Worm (Caenorhabditis elegans) whole organism, midembryonic: ENCODE data around the gene clh-6.

ENCODE experiments used
- T22C8.4 ChIP-seq: fragments of 200-800 bp; sonication (Bioruptor generic); IDR thresholded peaks from 2 replicates; pipeline ENCODE4 v1.3.6; 2022; ENCODE audit warnings: missing genetic modification characterization, missing compliant biosample characterization
- cog-1 ChIP-seq: sonication (generic microtip); optimal IDR thresholded peaks from 2 replicates; lab custom pipeline; 2016; ENCODE audit warnings: missing genetic modification characterization, missing compliant biosample characterization
- flt-1 ChIP-seq: fragments of 200-800 bp; sonication (Bioruptor generic); IDR thresholded peaks from 2 replicates; pipeline ENCODE4 v1.3.6; 2022; ENCODE audit warnings: missing genetic modification characterization, missing compliant biosample characterization
- klf-2 ChIP-seq: fragments of 200-800 bp; sonication (Bioruptor generic); conservative IDR thresholded peaks from 2 replicates; pipeline ENCODE4 v1.3.6; 2022; ENCODE audit warnings: missing genetic modification reagents, missing genetic modification characterization, missing compliant biosample characterization
- med-1 ChIP-seq: sonication (generic microtip); optimal IDR thresholded peaks from 2 replicates; lab custom pipeline; 2017; ENCODE audit warnings: missing genetic modification characterization, mild to moderate bottlenecking, missing compliant biosample characterization, antibody characterized with exemption, missing genetic modification reagents; ENCODE audit not compliant: insufficient read depth
- ref-1 ChIP-seq: fragments of 200-800 bp; sonication (Bioruptor generic); conservative IDR thresholded peaks from 2 replicates; pipeline ENCODE4 v1.3.6; 2022; ENCODE audit warnings: missing genetic modification reagents, missing genetic modification characterization, missing compliant biosample characterization
- tab-1 ChIP-seq: fragments of 200-800 bp; sonication (Bioruptor generic); IDR thresholded peaks from 2 replicates; pipeline ENCODE4 v1.3.6; 2022; ENCODE audit warnings: missing genetic modification characterization, missing compliant biosample characterization
- ztf-23 ChIP-seq: fragments of 200-800 bp; sonication (Bioruptor generic); IDR thresholded peaks from 2 replicates; pipeline ENCODE4 v1.3.6; 2022; ENCODE audit warnings: missing genetic modification reagents, missing genetic modification characterization, missing compliant biosample characterization
- ztf-29 ChIP-seq: fragments of 200-800 bp; sonication (Bioruptor generic); IDR thresholded peaks from 2 replicates; pipeline ENCODE4 v1.3.6; 2022; ENCODE audit warnings: missing genetic modification reagents, missing genetic modification characterization, missing compliant biosample characterization

Gene clh-6

ce11 chrV:12063036-12063435 lies at the start of gene clh-6:
clh-6 (minus strand) TSS chrV:12063368.
- TF ChIP-seq T22C8.4 (GFP tag; lab: Robert Waterston, UW), result no peak
- no peak for TF ChIP-seq klf-2 (GFP tag; lab: Robert Waterston, UW)
- 0 out of 2 replicates have a peak, but pooled peaks have one; percentile 29 for TF ChIP-seq flt-1 (GFP tag; lab: Robert Waterston, UW)
- no peak for TF ChIP-seq med-1 (GFP tag; lab: Kevin White, UChicago)
- no peak for TF ChIP-seq ref-1 (GFP tag; lab: Robert Waterston, UW)
- 0 out of 2 replicates have a peak, but pooled peaks have one; percentile 31 for TF ChIP-seq ztf-23 (GFP tag; lab: Robert Waterston, UW)
- TF ChIP-seq ztf-29 (GFP tag; lab: Robert Waterston, UW), result no peak
- no peak for TF ChIP-seq tab-1
- no peak for TF ChIP-seq cog-1 (tag; lab: Kevin White, UChicago)

- TF ChIP-seq T22C8.4 (GFP tag; lab: Robert Waterston, UW) (no peak), flt-1 (GFP tag; lab: Robert Waterston, UW) (no peak), med-1 (GFP tag; lab: Kevin White, UChicago) (no peak), ztf-29 (GFP tag; lab: Robert Waterston, UW) (no peak), ztf-23 (GFP tag; lab: Robert Waterston, UW) (no peak), tab-1 (no peak), cog-1 (tag; lab: Kevin White, UChicago) (no peak), klf-2 (GFP tag; lab: Robert Waterston, UW) (no peak), ref-1 (GFP tag; lab: Robert Waterston, UW) (no peak)
Observed at ce11 chrV:12111452-12111851, 48.3 kb upstream of the clh-6 start, which contains the start of gene lhpp-1. lhpp-1 (minus strand) TSS chrV:12111805.

ce11 chrV:12106841-12107240 lies 43.7 kb upstream of the clh-6 start, which contains the start of gene nhr-136:
nhr-136 (plus strand) TSS chrV:12107141.
- TF ChIP-seq cog-1 (tag; lab: Kevin White, UChicago), result no peak
- no peak for TF ChIP-seq ztf-23 (GFP tag; lab: Robert Waterston, UW)
- TF ChIP-seq flt-1 (GFP tag; lab: Robert Waterston, UW), result no peak
- TF ChIP-seq ref-1 (GFP tag; lab: Robert Waterston, UW), result no peak
- TF ChIP-seq T22C8.4 (GFP tag; lab: Robert Waterston, UW), result no peak
- TF ChIP-seq klf-2 (GFP tag; lab: Robert Waterston, UW), result no peak
- no peak for TF ChIP-seq ztf-29 (GFP tag; lab: Robert Waterston, UW)
- TF ChIP-seq tab-1, result no peak
- TF ChIP-seq med-1 (GFP tag; lab: Kevin White, UChicago), result no peak

ce11 chrV:12103920-12104319 lies 40.8 kb upstream of the clh-6 start, which contains the start of gene nhr-153:
nhr-153 (plus strand) TSS chrV:12104220.
- TF ChIP-seq ref-1 (GFP tag; lab: Robert Waterston, UW) (no peak), klf-2 (GFP tag; lab: Robert Waterston, UW) (no peak), ztf-23 (GFP tag; lab: Robert Waterston, UW) (no peak), cog-1 (tag; lab: Kevin White, UChicago) (no peak), ztf-29 (GFP tag; lab: Robert Waterston, UW) (no peak), med-1 (GFP tag; lab: Kevin White, UChicago) (no peak), flt-1 (GFP tag; lab: Robert Waterston, UW) (no peak), T22C8.4 (GFP tag; lab: Robert Waterston, UW) (no peak), tab-1 (no peak)

ce11 chrV:12100794-12101343 lies 37.7 kb upstream of the clh-6 start, which contains the start of gene nhr-154:
nhr-154 (plus strand) TSS chrV:12101293.
- no peak for TF ChIP-seq ztf-23 (GFP tag; lab: Robert Waterston, UW)
- no peak for TF ChIP-seq klf-2 (GFP tag; lab: Robert Waterston, UW)
- no peak for TF ChIP-seq med-1 (GFP tag; lab: Kevin White, UChicago)
- TF ChIP-seq cog-1 (tag; lab: Kevin White, UChicago), result no peak
- no peak for TF ChIP-seq ref-1 (GFP tag; lab: Robert Waterston, UW)
- no peak for TF ChIP-seq ztf-29 (GFP tag; lab: Robert Waterston, UW)
- no peak for TF ChIP-seq tab-1
- no peak for TF ChIP-seq flt-1 (GFP tag; lab: Robert Waterston, UW)
- no peak for TF ChIP-seq T22C8.4 (GFP tag; lab: Robert Waterston, UW)

ce11 chrV:12098123-12098522 lies 35.0 kb upstream of the clh-6 start, which contains the start of gene nhr-209:
nhr-209 (plus strand) TSS chrV:12098149.
- no peak for TF ChIP-seq flt-1 (GFP tag; lab: Robert Waterston, UW)
- TF ChIP-seq cog-1 (tag; lab: Kevin White, UChicago), result no peak
- TF ChIP-seq ref-1 (GFP tag; lab: Robert Waterston, UW), result no peak

ce11 chrV:12095865-12096264 lies 32.7 kb upstream of the clh-6 start, which contains the start of gene nhr-207:
nhr-207 (plus strand) TSS chrV:12096146.
- no peak for TF ChIP-seq T22C8.4 (GFP tag; lab: Robert Waterston, UW)
- no peak for TF ChIP-seq cog-1 (tag; lab: Kevin White, UChicago)
- TF ChIP-seq ztf-29 (GFP tag; lab: Robert Waterston, UW), result no peak
- TF ChIP-seq ztf-23 (GFP tag; lab: Robert Waterston, UW), result no peak
- no peak for TF ChIP-seq flt-1 (GFP tag; lab: Robert Waterston, UW)
- no peak for TF ChIP-seq klf-2 (GFP tag; lab: Robert Waterston, UW)
- no peak for TF ChIP-seq tab-1
- TF ChIP-seq ref-1 (GFP tag; lab: Robert Waterston, UW), result no peak
- no peak for TF ChIP-seq med-1 (GFP tag; lab: Kevin White, UChicago)

ce11 chrV:12094030-12094429 lies 30.9 kb upstream of the clh-6 start, which contains the start of gene nhr-208:
nhr-208 (plus strand) TSS chrV:12094317.
- TF ChIP-seq ztf-23 (GFP tag; lab: Robert Waterston, UW) (no peak), klf-2 (GFP tag; lab: Robert Waterston, UW) (no peak), T22C8.4 (GFP tag; lab: Robert Waterston, UW) (no peak), ztf-29 (GFP tag; lab: Robert Waterston, UW) (no peak), med-1 (GFP tag; lab: Kevin White, UChicago) (no peak), tab-1 (no peak), ref-1 (GFP tag; lab: Robert Waterston, UW) (no peak), cog-1 (tag; lab: Kevin White, UChicago) (no peak), flt-1 (GFP tag; lab: Robert Waterston, UW) (no peak)
